Worm (Caenorhabditis elegans): Measurements from ENCODE around the gene cTel54X.2.

- TF ChIP-seq ztf-29 (GFP tag; IDR thresholded peaks at IDR 0.05) = no peak
- TF ChIP-seq T22C8.4 (GFP tag; IDR thresholded peaks at IDR 0.05) = no peak
- no peak for TF ChIP-seq cog-1 (tag; optimal IDR thresholded peaks at IDR 0.05)
- no peak for TF ChIP-seq med-1 (GFP tag; optimal IDR thresholded peaks at IDR 0.05; ENCODE audit: insufficient read depth)
- TF ChIP-seq flt-1 (GFP tag; IDR thresholded peaks at IDR 0.05) = no peak
- no peak for TF ChIP-seq klf-2 (GFP tag; conservative IDR thresholded peaks at IDR 0.05)
- no peak for TF ChIP-seq ref-1 (GFP tag; conservative IDR thresholded peaks at IDR 0.05)
- TF ChIP-seq tab-1 (GFP tag; IDR thresholded peaks at IDR 0.05) = no peak
- TF ChIP-seq ztf-23 (GFP tag; IDR thresholded peaks at IDR 0.05) = no peak
These were observed 47.3 kb downstream of the cTel54X.2 start for ce11 chrIII:50418-50817.
